Fruit fly (Drosophila melanogaster): ENCODE data around the gene CG34299.
A peak's percentile ranks its signal among the peaks of the same experiment; 100 is the strongest.

The CG34299 gene

dm6 chr3R:30258991-30259351 is 9.6 kb downstream of the CG34299 start (continued):
- TF ChIP-seq CG11902 (GFP tag; optimal IDR thresholded peaks at IDR 0.05) (peak; percentile 89), Met (GFP tag; optimal IDR thresholded peaks at IDR 0.05) (peak; percentile 90), Eip75B (GFP tag; optimal IDR thresholded peaks at IDR 0.05) (peak; percentile 94), Ets21C (GFP tag; optimal IDR thresholded peaks at IDR 0.05) (peak; percentile 88), CG6276 (GFP tag; optimal IDR thresholded peaks at IDR 0.05) (peak; percentile 48), achi (GFP tag; optimal IDR thresholded peaks at IDR 0.05) (peak; percentile 91), vri (GFP tag; optimal IDR thresholded peaks at IDR 0.05) (peak; percentile 94), Lpt (GFP tag; optimal IDR thresholded peaks at IDR 0.05) (peak; percentile 52), fd85E (GFP tag; optimal IDR thresholded peaks at IDR 0.05) (peak; percentile 82), CG3919 (GFP tag; optimal IDR thresholded peaks at IDR 0.05) (peak; percentile 93), CG4318 (GFP tag; optimal IDR thresholded peaks at IDR 0.05) (peak; percentile 71), net (GFP tag; optimal IDR thresholded peaks at IDR 0.05) (peak; percentile 86), CG1621 (tag; optimal IDR thresholded peaks at IDR 0.05) (peak; percentile 96), CG31627 (GFP tag; optimal IDR thresholded peaks at IDR 0.05) (peak; percentile 91), CG3032 (tag; optimal IDR thresholded peaks at IDR 0.05) (peak; percentile 96), CG6163 (GFP tag; IDR thresholded peaks at IDR 0.05) (peak; percentile 90), Eip93F (GFP tag; optimal IDR thresholded peaks at IDR 0.05) (peak; percentile 86), Hr39 (GFP tag; optimal IDR thresholded peaks at IDR 0.05) (peak; percentile 91), CG34406 (GFP tag; optimal IDR thresholded peaks at IDR 0.05) (peak; percentile 88)

- peak; percentile 85 for TF ChIP-seq Ets96B (tag; optimal IDR thresholded peaks at IDR 0.05)
- no peak for TF ChIP-seq dac (GFP tag; optimal IDR thresholded peaks at IDR 0.05)
- TF ChIP-seq Met (GFP tag; optimal IDR thresholded peaks at IDR 0.05) = peak; percentile 31
- TF ChIP-seq ss (GFP tag; optimal IDR thresholded peaks at IDR 0.05) = peak in 1 of 2 experiments; percentile 45
- TF ChIP-seq OdsH (GFP tag; optimal IDR thresholded peaks at IDR 0.05) = peak; percentile 40
- TF ChIP-seq Sox15 (GFP tag; optimal IDR thresholded peaks at IDR 0.05) = no peak
- TF ChIP-seq CG1621 (tag; optimal IDR thresholded peaks at IDR 0.05) = peak; percentile 66
- TF ChIP-seq CG10669 (GFP tag; optimal IDR thresholded peaks at IDR 0.05) = peak; percentile 87
- peak; percentile 44 for TF ChIP-seq Eip75B (GFP tag; optimal IDR thresholded peaks at IDR 0.05)
- TF ChIP-seq CG8119 (GFP tag; IDR thresholded peaks at IDR 0.05) = peak; percentile 33; the same call in 2 of the 3 replicates
- peak; percentile 24 for TF ChIP-seq acj6 (GFP tag; optimal IDR thresholded peaks at IDR 0.05)
- TF ChIP-seq CG31627 (GFP tag; optimal IDR thresholded peaks at IDR 0.05) = no peak
- TF ChIP-seq CG6792 (GFP tag; optimal IDR thresholded peaks at IDR 0.05) = peak; percentile 15
- no peak for TF ChIP-seq CG4318 (GFP tag; optimal IDR thresholded peaks at IDR 0.05)
- no peak for TF ChIP-seq fd85E (GFP tag; optimal IDR thresholded peaks at IDR 0.05)
- peak; percentile 49 for TF ChIP-seq achi (GFP tag; optimal IDR thresholded peaks at IDR 0.05)
- TF ChIP-seq dsx (GFP tag; optimal IDR thresholded peaks at IDR 0.05; ENCODE audit: poor library complexity, severe bottlenecking) = peak; percentile 100
- peak; percentile 72 for TF ChIP-seq CG10631 (GFP tag; optimal IDR thresholded peaks at IDR 0.05)
- peak; percentile 43 for TF ChIP-seq CG9139 (GFP tag; optimal IDR thresholded peaks at IDR 0.05)
- TF ChIP-seq CG11762 (GFP tag; optimal IDR thresholded peaks at IDR 0.05; ENCODE audit: insufficient read depth) = no peak
- peak; percentile 35 for TF ChIP-seq net (GFP tag; optimal IDR thresholded peaks at IDR 0.05)
- TF ChIP-seq vri (GFP tag; optimal IDR thresholded peaks at IDR 0.05) = no peak
- peak; percentile 42 for TF ChIP-seq pdm3 (GFP tag; optimal IDR thresholded peaks at IDR 0.05)
- peak in 1 of 2 experiments; percentile 67 for TF ChIP-seq salr (GFP tag; optimal IDR thresholded peaks at IDR 0.05)
- TF ChIP-seq CG7368 (GFP tag; optimal IDR thresholded peaks at IDR 0.05) = peak; percentile 19
- TF ChIP-seq CG6276 (GFP tag; optimal IDR thresholded peaks at IDR 0.05) = no peak
- peak; percentile 67 for TF ChIP-seq CG6808 (GFP tag; optimal IDR thresholded peaks at IDR 0.05)
- TF ChIP-seq fd59A (GFP tag; optimal IDR thresholded peaks at IDR 0.05) = peak; percentile 75
- TF ChIP-seq Ets21C (GFP tag; optimal IDR thresholded peaks at IDR 0.05) = no peak
- TF ChIP-seq Sox14 (GFP tag; optimal IDR thresholded peaks at IDR 0.05) = peak; percentile 37
- TF ChIP-seq esn (GFP tag; optimal IDR thresholded peaks at IDR 0.05) = no peak
- no peak for TF ChIP-seq Sox102F (GFP tag; optimal IDR thresholded peaks at IDR 0.05)
- TF ChIP-seq CG3919 (GFP tag; optimal IDR thresholded peaks at IDR 0.05) = peak; percentile 66
- TF ChIP-seq CG6163 (GFP tag; IDR thresholded peaks at IDR 0.05) = peak; percentile 64
- TF ChIP-seq Hr38 (GFP tag; optimal IDR thresholded peaks at IDR 0.05) = no peak
- TF ChIP-seq Hr4 (GFP tag; optimal IDR thresholded peaks at IDR 0.05) = peak; percentile 21
- peak; percentile 82 for TF ChIP-seq CG3032 (tag; optimal IDR thresholded peaks at IDR 0.05)
- peak; percentile 69 for TF ChIP-seq spab (GFP tag; optimal IDR thresholded peaks at IDR 0.05)
- TF ChIP-seq Eip78C (GFP tag) = peak; percentile 78
- TF ChIP-seq CG8319 (GFP tag; optimal IDR thresholded peaks at IDR 0.05) = peak; percentile 36
- peak; percentile 17 for TF ChIP-seq CG34406 (GFP tag; optimal IDR thresholded peaks at IDR 0.05)
Measured at dm6 chr3R:30259561-30259960, 10.2 kb downstream of the CG34299 start.

All from whole organism, prepupa.